Worm (Caenorhabditis elegans) whole organism, young adult: Measurements from ENCODE around the gene C09G9.8.

Source experiments
- B0035.1 ChIP-seq: sonication (generic microtip); optimal IDR thresholded peaks from 2 replicates; lab custom pipeline; 2016; ENCODE audit warnings: missing genetic modification characterization, mild to moderate bottlenecking, missing compliant biosample characterization, missing genotype, missing genetic modification reagents
- B0336.3 ChIP-seq: fragments of 200-800 bp; sonication (Bioruptor generic); IDR thresholded peaks from 2 replicates; pipeline ENCODE4 v1.3.6; 2022; ENCODE audit warnings: missing genetic modification characterization, missing compliant biosample characterization
- C17E4.6 ChIP-seq: fragments of 200-800 bp; sonication (Bioruptor generic); IDR thresholded peaks from 2 replicates; pipeline ENCODE4 v1.3.6; 2022; ENCODE audit warnings: missing genetic modification reagents, missing genetic modification characterization, missing compliant biosample characterization
- D2030.7 ChIP-seq: fragments of 200-800 bp; sonication (Bioruptor generic); IDR thresholded peaks from 2 replicates; pipeline ENCODE4 v1.3.6; 2022; ENCODE audit warnings: missing genetic modification reagents, missing genetic modification characterization, missing compliant biosample characterization
- F33H1.4 ChIP-seq: fragments of 200-800 bp; sonication (Bioruptor generic); IDR thresholded peaks from 2 replicates; pipeline ENCODE4 v1.3.6; 2022; ENCODE audit warnings: missing genetic modification reagents, missing genetic modification characterization, missing compliant biosample characterization
- F55B11.4 ChIP-seq: sonication (generic microtip); optimal IDR thresholded peaks from 2 replicates; lab custom pipeline; 2016; ENCODE audit warnings: missing compliant biosample characterization, missing genetic modification characterization, borderline replicate concordance; ENCODE audit not compliant: insufficient read depth
- K11D2.4 ChIP-seq: fragments of 200-800 bp; sonication (Bioruptor generic); IDR thresholded peaks from 2 replicates; pipeline ENCODE4 v1.3.6; 2022; ENCODE audit warnings: missing genetic modification reagents, missing genetic modification characterization, missing compliant biosample characterization
- Y53F4B.3 ChIP-seq: fragments of 200-800 bp; sonication (Bioruptor generic); IDR thresholded peaks from 2 replicates; pipeline ENCODE4 v1.3.6; 2022; ENCODE audit warnings: missing genetic modification reagents, missing genetic modification characterization, missing compliant biosample characterization
- Y56A3A.18 ChIP-seq: fragments of 200-800 bp; sonication (Bioruptor generic); IDR thresholded peaks from 2 replicates; pipeline ENCODE4 v1.3.6; 2022; ENCODE audit warnings: missing genetic modification reagents, missing genetic modification characterization, missing compliant biosample characterization
- Y67H2A.10 ChIP-seq: fragments of 200-800 bp; sonication (Bioruptor generic); conservative IDR thresholded peaks from 2 replicates; pipeline ENCODE4 v1.3.6; 2022; ENCODE audit warnings: missing genetic modification reagents, missing genetic modification characterization, missing compliant biosample characterization
- ZK185.1 ChIP-seq: sonication (generic microtip); optimal IDR thresholded peaks from 2 replicates; lab custom pipeline; 2016; ENCODE audit warnings: mild to moderate bottlenecking, missing genetic modification characterization, missing compliant biosample characterization; ENCODE audit not compliant: poor library complexity, severe bottlenecking
- atf-7 ChIP-seq: sonication (generic microtip); optimal IDR thresholded peaks from 2 replicates; lab custom pipeline; 2017; ENCODE audit warnings: mild to moderate bottlenecking, missing genetic modification characterization, missing compliant biosample characterization
- bed-1 ChIP-seq: fragments of 200-800 bp; sonication (Bioruptor generic); IDR thresholded peaks from 2 replicates; pipeline ENCODE4 v1.3.6; 2022; ENCODE audit warnings: missing genetic modification reagents, missing genetic modification characterization, missing compliant biosample characterization
- bed-2 ChIP-seq: fragments of 200-800 bp; sonication (Bioruptor generic); IDR thresholded peaks from 2 replicates; pipeline ENCODE4 v1.3.6; 2022; ENCODE audit warnings: missing genetic modification reagents, missing genetic modification characterization, missing compliant biosample characterization
- ccch-3 ChIP-seq: fragments of 200-800 bp; sonication (Bioruptor generic); optimal IDR thresholded peaks from 2 replicates; lab custom pipeline; 2018; ENCODE audit warnings: mild to moderate bottlenecking, missing genetic modification characterization, missing compliant biosample characterization
- cebp-1 ChIP-seq, 2 experiments: fragments of 200-800 bp in 1 of 2; sonication (Bioruptor generic) in 1 of 2; sonication (generic microtip) in 1 of 2; IDR thresholded peaks in 1 of 2; optimal IDR thresholded peaks in 1 of 2; 2 replicates each; pipeline versions ENCODE4 v1.3.6 to Lab custom; 2017 to 2022; ENCODE audit warnings: missing compliant biosample characterization in 2 of 2, missing genetic modification characterization in 2 of 2, mild to moderate bottlenecking in 1 of 2, missing genetic modification reagents in 1 of 2, moderate library complexity in 1 of 2
- die-1 ChIP-seq: sonication (generic microtip); optimal IDR thresholded peaks from 2 replicates; lab custom pipeline; 2016; ENCODE audit warnings: missing genotype, mild to moderate bottlenecking, missing genetic modification characterization, missing compliant biosample characterization
- dpl-1 ChIP-seq: fragments of 150-350 bp; optimal IDR thresholded peaks from 2 replicates; lab custom pipeline; 2014; ENCODE audit warnings: missing biosample characterization, missing genetic modification reagents, missing genetic modification characterization
- efl-1 ChIP-seq: fragments of 150-350 bp; optimal IDR thresholded peaks from 2 replicates; lab custom pipeline; 2014; ENCODE audit warnings: missing biosample characterization, missing genetic modification reagents, missing genetic modification characterization
- egrh-3 ChIP-seq: fragments of 200-800 bp; sonication (Bioruptor generic); IDR thresholded peaks from 2 replicates; pipeline ENCODE4 v1.3.6; 2022; ENCODE audit warnings: missing genetic modification reagents, missing genetic modification characterization, missing compliant biosample characterization
- fkh-3 ChIP-seq: sonication (generic microtip); optimal IDR thresholded peaks from 2 replicates; lab custom pipeline; 2016; ENCODE audit warnings: mild to moderate bottlenecking, missing genetic modification characterization, missing compliant biosample characterization
- gei-17 ChIP-seq: fragments of 200-800 bp; sonication (Bioruptor generic); optimal IDR thresholded peaks from 2 replicates; lab custom pipeline; 2018; ENCODE audit warnings: mild to moderate bottlenecking, missing genetic modification characterization, missing compliant biosample characterization
- him-1 ChIP-seq: sonication (generic microtip); optimal IDR thresholded peaks from 2 replicates; lab custom pipeline; 2016; ENCODE audit warnings: missing genotype, missing genetic modification reagents, missing genetic modification characterization, missing compliant biosample characterization
- hrde-1 ChIP-seq: sonication (generic microtip); optimal IDR thresholded peaks from 2 replicates; lab custom pipeline; 2016; ENCODE audit warnings: missing genetic modification characterization, mild to moderate bottlenecking, missing compliant biosample characterization, moderate library complexity, missing genotype, missing genetic modification reagents, borderline replicate concordance
- hsf-1 ChIP-seq: fragments of 200-800 bp; sonication (Bioruptor generic); IDR thresholded peaks from 2 replicates; pipeline ENCODE4 v1.3.6; 2022; ENCODE audit warnings: missing genetic modification reagents, missing genetic modification characterization, missing compliant biosample characterization
- let-526 ChIP-seq: fragments of 200-800 bp; sonication (Bioruptor generic); IDR thresholded peaks from 2 replicates; pipeline ENCODE4 v1.3.6; 2022; ENCODE audit warnings: missing genetic modification reagents, missing genetic modification characterization, missing compliant biosample characterization
- mcd-1 ChIP-seq: fragments of 200-800 bp; sonication (Bioruptor generic); IDR thresholded peaks from 2 replicates; pipeline ENCODE4 v1.3.6; 2022; ENCODE audit warnings: missing genetic modification reagents, missing genetic modification characterization, missing compliant biosample characterization
- mes-4 ChIP-seq: sonication (generic microtip); optimal IDR thresholded peaks from 2 replicates; lab custom pipeline; 2016; ENCODE audit warnings: missing genotype, missing genetic modification characterization, missing compliant biosample characterization
- mxl-1 ChIP-seq: sonication (generic microtip); optimal IDR thresholded peaks from 2 replicates; lab custom pipeline; 2016; ENCODE audit warnings: missing genetic modification characterization, missing compliant biosample characterization
- nhr-120 ChIP-seq: fragments of 200-800 bp; sonication (Bioruptor generic); IDR thresholded peaks from 2 replicates; pipeline ENCODE4 v1.3.6; 2022; ENCODE audit warnings: missing genetic modification characterization, missing compliant biosample characterization
- nhr-80 ChIP-seq: sonication (generic microtip); optimal IDR thresholded peaks from 2 replicates; lab custom pipeline; 2016; ENCODE audit warnings: missing genetic modification characterization, missing compliant biosample characterization
- pha-4 ChIP-seq: fragments of 150-350 bp; sonication (generic microtip); optimal IDR thresholded peaks from 2 replicates; lab custom pipeline; 2014; ENCODE audit warnings: missing biosample characterization, missing genetic modification reagents, missing genetic modification characterization
- rec-8 ChIP-seq, 2 experiments: sonication (generic microtip); optimal IDR thresholded peaks; 2 replicates each; lab custom pipeline; 2016; ENCODE audit warnings: mild to moderate bottlenecking in 2 of 2, missing genetic modification characterization in 2 of 2, missing genetic modification reagents in 2 of 2, missing genotype in 2 of 2, missing biosample characterization in 1 of 2, missing compliant biosample characterization in 1 of 2, moderate library complexity in 1 of 2
- snpc-1.1 ChIP-seq: sonication (generic microtip); optimal IDR thresholded peaks from 2 replicates; lab custom pipeline; 2017; ENCODE audit warnings: missing genetic modification characterization, mild to moderate bottlenecking, missing compliant biosample characterization, antibody characterized with exemption, moderate library complexity, missing genotype, missing genetic modification reagents; ENCODE audit not compliant: insufficient read depth
- snpc-4 ChIP-seq, 5 experiments: fragments of 150-350 bp in 1 of 5; sonication (generic microtip) in 4 of 5; optimal IDR thresholded peaks; 2 replicates each; lab custom pipeline; 2014 to 2018; ENCODE audit warnings: missing genetic modification characterization in 5 of 5, missing biosample characterization in 3 of 5, antibody characterized with exemption in 2 of 5, mild to moderate bottlenecking in 2 of 5, missing compliant biosample characterization in 2 of 5, missing genotype in 2 of 5, moderate library complexity in 2 of 5, missing genetic modification reagents in 1 of 5
- zim-3 ChIP-seq: sonication (generic microtip); optimal IDR thresholded peaks from 2 replicates; lab custom pipeline; 2017; ENCODE audit warnings: mild to moderate bottlenecking, missing genetic modification characterization, moderate library complexity, missing compliant biosample characterization
- ztf-18 ChIP-seq: sonication (generic microtip); optimal IDR thresholded peaks from 2 replicates; lab custom pipeline; 2016; ENCODE audit warnings: missing genotype, mild to moderate bottlenecking, missing genetic modification characterization, missing compliant biosample characterization
- ztf-25 ChIP-seq: fragments of 200-800 bp; sonication (Bioruptor generic); IDR thresholded peaks from 2 replicates; pipeline ENCODE4 v1.3.6; 2022; ENCODE audit warnings: missing genetic modification reagents, missing genetic modification characterization, missing compliant biosample characterization
- ztf-26 ChIP-seq: sonication (generic microtip); optimal IDR thresholded peaks from 2 replicates; lab custom pipeline; 2017; ENCODE audit warnings: missing genetic modification characterization, missing compliant biosample characterization

Gene C09G9.8

ce11 chrIV:8853301-8853700, 28.0 kb upstream of the C09G9.8 start:
- no peak for TF ChIP-seq die-1 (tag; lab: Kevin White, UChicago)
- no peak for TF ChIP-seq Y67H2A.10 (GFP tag; lab: Robert Waterston, UW)

DNA sequence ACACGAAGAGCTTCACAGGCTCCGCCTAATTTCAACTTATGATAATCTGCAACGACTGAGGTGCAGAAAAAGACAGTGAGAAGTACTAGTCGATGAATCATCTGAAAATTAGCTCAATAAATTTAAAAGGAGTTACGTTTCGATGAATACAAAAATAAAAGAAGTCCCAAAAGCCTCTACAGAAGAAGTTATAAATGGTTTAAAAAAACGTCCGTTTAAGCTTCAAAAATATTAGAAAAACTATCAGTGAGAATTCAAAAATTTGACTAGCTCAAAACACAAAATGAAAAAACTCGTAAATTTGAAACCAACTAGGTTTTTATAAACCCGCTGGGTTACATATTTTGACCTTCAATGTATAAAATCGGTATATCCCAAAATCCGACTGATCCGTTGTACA, 25.3 kb upstream of the C09G9.8 start, which contains the start of gene T11B7.5:
Gene T11B7.5, minus strand, starts transcription at position 101 of the 400 bp plus-strand sequence.
- TF ChIP-seq fkh-3, result no peak
- TF ChIP-seq atf-7 (tag; lab: Kevin White, UChicago), result no peak
- TF ChIP-seq nhr-120, result no peak
- TF ChIP-seq D2030.7 (GFP tag; lab: Robert Waterston, UW), result no peak
- no peak for TF ChIP-seq Y56A3A.18 (GFP tag; lab: Robert Waterston, UW)
- no peak for TF ChIP-seq F55B11.4 (tag; lab: Kevin White, UChicago)
- no peak for TF ChIP-seq K11D2.4 (GFP tag; lab: Robert Waterston, UW)
- TF ChIP-seq egrh-3 (GFP tag; lab: Robert Waterston, UW), result no peak
- no peak for TF ChIP-seq bed-2
- TF ChIP-seq ZK185.1 (tag; lab: Kevin White, UChicago), result no peak
- TF ChIP-seq hsf-1, result no peak
- no peak for TF ChIP-seq mes-4 (tag; lab: Kevin White, UChicago)

- TF ChIP-seq F55B11.4 (tag; lab: Kevin White, UChicago), result no peak
- no peak for TF ChIP-seq B0035.1 (tag; lab: Kevin White, UChicago)
- no peak for TF ChIP-seq him-1 (tag; lab: Kevin White, UChicago)
- no peak for TF ChIP-seq gei-17 (GFP tag; lab: Kevin White, UChicago)
- no peak for TF ChIP-seq egrh-3 (GFP tag; lab: Robert Waterston, UW)
- TF ChIP-seq Y53F4B.3, result no peak
- no peak for TF ChIP-seq bed-1 (GFP tag; lab: Robert Waterston, UW)
- no peak for TF ChIP-seq C17E4.6 (GFP tag; lab: Robert Waterston, UW)
- TF ChIP-seq snpc-4 (GFP tag; optimal IDR thresholded peaks at IDR 0.05; lab: Kevin White, UChicago), result no peak
- no peak for TF ChIP-seq snpc-4 (tag; optimal IDR thresholded peaks at IDR 0.05; lab: Kevin White, UChicago)
- TF ChIP-seq Y67H2A.10 (GFP tag; lab: Robert Waterston, UW), result no peak
- no peak for TF ChIP-seq let-526 (GFP tag; lab: Robert Waterston, UW)
- TF ChIP-seq ztf-25, result no peak
- no peak for TF ChIP-seq F33H1.4 (GFP tag; lab: Robert Waterston, UW)
Measured at ce11 chrIV:8864672-8865071, 16.6 kb upstream of the C09G9.8 start.

ce11 chrIV:8865343-8865742, 15.9 kb upstream of the C09G9.8 start, which contains the start of gene C09G9.1:
TSS of gene C09G9.1 (minus strand) at chrIV:8865485.
- TF ChIP-seq pha-4 (tag; lab: Kevin White, UChicago), result peak; percentile 10
- no peak for TF ChIP-seq mxl-1 (tag; lab: Kevin White, UChicago)

- no peak for TF ChIP-seq mxl-1 (tag; lab: Kevin White, UChicago)
- TF ChIP-seq nhr-120, result no peak
- no peak for TF ChIP-seq snpc-4 (GFP tag; optimal IDR thresholded peaks at IDR 0.05; lab: Kevin White, UChicago)
- TF ChIP-seq snpc-4 (tag; optimal IDR thresholded peaks at IDR 0.05; lab: Kevin White, UChicago), result peak in 2 of 4 experiments; percentile 30 to 41
- no peak for TF ChIP-seq rec-8 (tag; optimal IDR thresholded peaks at IDR 0.05; lab: Kevin White, UChicago)
- no peak for TF ChIP-seq bed-2
- TF ChIP-seq dpl-1 (GFP tag; lab: Kevin White, UChicago), result no peak
- TF ChIP-seq B0336.3, result peak; percentile 55
- no peak for TF ChIP-seq snpc-1.1
- TF ChIP-seq hrde-1 (tag; lab: Kevin White, UChicago), result no peak
- TF ChIP-seq zim-3, result no peak
- TF ChIP-seq efl-1 (GFP tag; lab: Kevin White, UChicago), result peak; percentile 17
- TF ChIP-seq ccch-3 (GFP tag; lab: Kevin White, UChicago), result no peak
- TF ChIP-seq ztf-18 (tag; lab: Kevin White, UChicago), result peak; percentile 53
- peak; percentile 67 for TF ChIP-seq ztf-26 (tag; lab: Kevin White, UChicago)
- peak; percentile 55; the same call in 1 of the 2 replicates for TF ChIP-seq cebp-1 (GFP tag; IDR thresholded peaks at IDR 0.05; lab: Robert Waterston, UW)
- TF ChIP-seq cebp-1 (tag; optimal IDR thresholded peaks at IDR 0.05; lab: Kevin White, UChicago), result peak; percentile 91
- TF ChIP-seq nhr-80 (tag; lab: Kevin White, UChicago), result peak; percentile 99
- TF ChIP-seq mcd-1 (GFP tag; lab: Robert Waterston, UW), result 0 out of 2 replicates have a peak, but pooled peaks have one; percentile 32
Measured at ce11 chrIV:8866092-8866491, 15.2 kb upstream of the C09G9.8 start.
